Fruit fly (Drosophila melanogaster): Measurements from ENCODE around the gene CG5953.

CG5953 gene

dm6 chr2L:16532702-16533385 is at the start of gene CG5953:
Gene CG5953, minus strand, starts transcription at chr2L:16532877.
- TF ChIP-seq CG8478 (optimal IDR thresholded peaks at IDR 0.05) (no peak), CTCF (optimal IDR thresholded peaks at IDR 0.05) (no peak)

dm6 chr2L:16562379-16562778 is 29.7 kb upstream of the CG5953 start:
- no peak for TF ChIP-seq CG8478 (optimal IDR thresholded peaks at IDR 0.05)

dm6 chr2L:16559919-16560318 is 27.2 kb upstream of the CG5953 start:
- TF ChIP-seq CG8478 (optimal IDR thresholded peaks at IDR 0.05): no peak
- no peak for TF ChIP-seq CTCF (optimal IDR thresholded peaks at IDR 0.05)

dm6 chr2L:16549859-16550258 is 17.2 kb upstream of the CG5953 start, which contains the start of gene CG5968:
Gene CG5968, minus strand, starts transcription at chr2L:16549959.
- TF ChIP-seq CG8478 (optimal IDR thresholded peaks at IDR 0.05) (no peak), CTCF (optimal IDR thresholded peaks at IDR 0.05) (no peak)

dm6 chr2L:16548418-16549108 is 15.9 kb upstream of the CG5953 start:
- TF ChIP-seq CG8478 (optimal IDR thresholded peaks at IDR 0.05) (no peak), CTCF (optimal IDR thresholded peaks at IDR 0.05) (no peak)

- no peak for TF ChIP-seq CG8478 (optimal IDR thresholded peaks at IDR 0.05)
- TF ChIP-seq CTCF (optimal IDR thresholded peaks at IDR 0.05): no peak
These were observed 15.2 kb upstream of the CG5953 start for dm6 chr2L:16547652-16548417.

- no peak for TF ChIP-seq CTCF (optimal IDR thresholded peaks at IDR 0.05)
- no peak for TF ChIP-seq CG8478 (optimal IDR thresholded peaks at IDR 0.05)
These were observed 13.1 kb upstream of the CG5953 start for dm6 chr2L:16545772-16546171.

- TF ChIP-seq CG8478 (optimal IDR thresholded peaks at IDR 0.05) (no peak), CTCF (optimal IDR thresholded peaks at IDR 0.05) (no peak)
These were observed 11.9 kb upstream of the CG5953 start, which contains the start of gene mtgo for dm6 chr2L:16544563-16545066. Gene mtgo, plus strand, starts transcription at chr2L:16545016.

- TF ChIP-seq CG8478 (optimal IDR thresholded peaks at IDR 0.05): no peak
- TF ChIP-seq CTCF (optimal IDR thresholded peaks at IDR 0.05): no peak
These were observed 11.2 kb upstream of the CG5953 start for dm6 chr2L:16543894-16544293.

dm6 chr2L:16542997-16543593 is 10.4 kb upstream of the CG5953 start:
- TF ChIP-seq CG8478 (optimal IDR thresholded peaks at IDR 0.05): no peak
- TF ChIP-seq CTCF (optimal IDR thresholded peaks at IDR 0.05): no peak

- TF ChIP-seq CG8478 (optimal IDR thresholded peaks at IDR 0.05) (no peak), CTCF (optimal IDR thresholded peaks at IDR 0.05) (no peak)
These were observed 9.6 kb upstream of the CG5953 start, which contains the start of gene CG31816 for dm6 chr2L:16542246-16542645. Gene CG31816, plus strand, starts transcription at chr2L:16542546.

dm6 chr2L:16541733-16542132 is 9.1 kb upstream of the CG5953 start:
- TF ChIP-seq CTCF (optimal IDR thresholded peaks at IDR 0.05) (no peak), CG8478 (optimal IDR thresholded peaks at IDR 0.05) (no peak)

- TF ChIP-seq CG8478 (optimal IDR thresholded peaks at IDR 0.05) (no peak), CTCF (optimal IDR thresholded peaks at IDR 0.05) (no peak)
These were observed 8.6 kb upstream of the CG5953 start for dm6 chr2L:16541318-16541717.

dm6 chr2L:16540773-16541172 is 8.1 kb upstream of the CG5953 start:
- TF ChIP-seq CTCF (optimal IDR thresholded peaks at IDR 0.05): no peak
- no peak for TF ChIP-seq CG8478 (optimal IDR thresholded peaks at IDR 0.05)

dm6 chr2L:16538931-16539330 is 6.3 kb upstream of the CG5953 start:
- no peak for TF ChIP-seq CTCF (optimal IDR thresholded peaks at IDR 0.05)
- TF ChIP-seq CG8478 (optimal IDR thresholded peaks at IDR 0.05): no peak

All from S2 (cell line).